Worm (Caenorhabditis elegans): Measurements from ENCODE around the gene srab-26.

DNA sequence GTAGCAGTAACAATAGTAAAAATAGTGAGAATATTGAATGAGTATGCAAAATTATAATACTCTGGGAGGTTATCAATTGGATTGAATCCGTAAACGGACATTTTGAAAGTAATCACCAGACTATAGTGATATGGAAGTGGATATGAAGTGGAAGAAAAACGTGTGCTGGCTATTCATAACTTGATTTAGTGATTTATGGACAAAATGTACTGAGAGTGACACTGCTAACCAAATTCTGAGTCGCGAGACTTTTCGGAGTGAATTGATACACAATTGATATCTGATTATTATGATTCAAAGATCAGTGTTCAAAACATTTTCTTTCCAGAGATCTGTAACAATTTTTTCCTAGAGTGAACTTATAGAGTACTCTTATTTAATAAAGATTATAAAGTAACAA, 43.4 kb downstream of the srab-26 start, which contains the start of gene sru-38:
- no peak for TF ChIP-seq ces-1 (GFP tag; optimal IDR thresholded peaks at IDR 0.05)
- TF ChIP-seq lin-32 (GFP tag; optimal IDR thresholded peaks at IDR 0.05): no peak
- TF ChIP-seq flh-1 (GFP tag; optimal IDR thresholded peaks at IDR 0.05): no peak
- TF ChIP-seq elt-3 (tag; optimal IDR thresholded peaks at IDR 0.05): no peak
- no peak for TF ChIP-seq nhr-12 (tag; optimal IDR thresholded peaks at IDR 0.05)
- no peak for TF ChIP-seq sptf-1 (tag; optimal IDR thresholded peaks at IDR 0.05)
- TF ChIP-seq unc-62 (GFP tag; optimal IDR thresholded peaks at IDR 0.05): no peak
- TF ChIP-seq nhr-28 (tag; optimal IDR thresholded peaks at IDR 0.05): no peak
- TF ChIP-seq mls-2 (tag; optimal IDR thresholded peaks at IDR 0.05): no peak

All from whole organism, mixed stage, embryonic.